Fruit fly (Drosophila melanogaster): ENCODE measurements around the gene hydra.

DNA sequence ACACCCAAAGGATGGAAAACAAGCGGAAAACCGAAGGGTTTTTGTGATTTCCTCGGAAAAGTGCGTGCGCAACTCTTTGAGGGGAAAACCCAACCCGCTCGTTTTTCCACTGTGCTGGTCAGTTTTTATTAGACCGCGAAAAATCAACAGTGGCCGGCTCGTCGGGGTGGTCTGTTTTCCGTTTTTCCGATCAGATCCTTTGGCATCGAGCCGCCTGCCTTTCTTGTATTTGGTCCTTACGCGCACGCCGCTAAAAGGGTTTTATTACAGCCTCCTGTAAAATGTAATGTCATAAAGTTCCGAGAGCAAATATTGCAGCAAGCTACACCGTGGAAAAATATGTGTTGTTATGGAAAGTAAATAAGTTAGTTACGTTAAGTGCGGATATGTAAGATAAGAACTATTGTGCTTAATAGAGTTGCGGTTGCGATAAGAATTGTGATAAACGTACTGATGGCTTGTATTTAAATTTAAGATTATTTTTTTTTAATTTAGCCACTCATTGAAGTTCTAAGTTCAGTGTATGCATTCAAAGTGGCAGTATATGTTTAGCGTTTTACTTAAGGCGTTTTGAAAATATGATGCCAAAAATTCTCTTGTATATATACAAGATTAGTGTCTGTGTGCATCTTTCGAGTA is 13.8 kb downstream of the hydra start:
- TF ChIP-seq CG7045 (GFP tag; optimal IDR thresholded peaks at IDR 0.05), result no peak
- TF ChIP-seq Mnt (GFP tag; optimal IDR thresholded peaks at IDR 0.05), result no peak
- TF ChIP-seq pad (GFP tag; optimal IDR thresholded peaks at IDR 0.05), result no peak

All from whole organism, adult.